Fruit fly (Drosophila melanogaster) whole organism, embryonic: Measurements from ENCODE around the gene eIF2alpha.
A peak's percentile ranks its signal among the peaks of the same experiment; 100 is the strongest.

Experiments
- Adf1 ChIP-seq: fragments of 200-800 bp; sonication (Bioruptor generic); IDR thresholded peaks from 2 replicates; pipeline ENCODE4 v1.3.6; 2022; ENCODE audit warnings: missing biosample characterization, missing genetic modification characterization
- Bteb2 ChIP-seq: fragments of 200-800 bp; sonication (Bioruptor generic); optimal IDR thresholded peaks from 2 replicates; lab custom pipeline; 2016; ENCODE audit warnings: missing biosample characterization, missing genetic modification characterization
- CG11093 ChIP-seq: fragments of 200-800 bp; sonication (Bioruptor generic); IDR thresholded peaks from 3 replicates; pipeline ENCODE4 v1.3.6; 2022; ENCODE audit warnings: missing biosample characterization, missing genetic modification characterization
- CG11696 ChIP-seq: fragments of 200-800 bp; sonication (Bioruptor generic); IDR thresholded peaks from 2 replicates; pipeline ENCODE4 v1.3.6; 2022; ENCODE audit warnings: missing biosample characterization, missing genetic modification characterization
- CG12104 ChIP-seq: fragments of 200-800 bp; sonication (Bioruptor generic); optimal IDR thresholded peaks from 3 replicates; lab custom pipeline; 2016; ENCODE audit warnings: missing biosample characterization, missing genetic modification characterization
- CG12744 ChIP-seq: fragments of 200-800 bp; sonication (Bioruptor generic); optimal IDR thresholded peaks from 2 replicates; lab custom pipeline; 2016; ENCODE audit warnings: missing biosample characterization, missing genetic modification characterization
- CG1529 ChIP-seq: fragments of 200-800 bp; sonication (Bioruptor generic); optimal IDR thresholded peaks from 3 replicates; lab custom pipeline; 2018; ENCODE audit warnings: missing biosample characterization, missing genetic modification characterization
- CG17186 ChIP-seq: fragments of 200-800 bp; sonication (Bioruptor generic); optimal IDR thresholded peaks from 3 replicates; lab custom pipeline; 2017; ENCODE audit warnings: missing biosample characterization, missing genetic modification reagents, missing genetic modification characterization
- CG1792 ChIP-seq: fragments of 200-800 bp; sonication (Bioruptor generic); optimal IDR thresholded peaks from 2 replicates; lab custom pipeline; 2016; ENCODE audit warnings: missing biosample characterization, missing genetic modification characterization
- CG30431 ChIP-seq: fragments of 200-800 bp; sonication (Bioruptor generic); optimal IDR thresholded peaks from 2 replicates; lab custom pipeline; 2017; ENCODE audit warnings: missing biosample characterization, missing genetic modification characterization
- CG3281 ChIP-seq: fragments of 200-800 bp; sonication (Bioruptor generic); optimal IDR thresholded peaks from 3 replicates; lab custom pipeline; 2017; ENCODE audit warnings: missing biosample characterization, mild to moderate bottlenecking, missing genetic modification characterization
- CG34422 ChIP-seq: fragments of 200-800 bp; sonication (Bioruptor generic); IDR thresholded peaks from 3 replicates; pipeline ENCODE4 v1.3.6; 2022; ENCODE audit warnings: missing biosample characterization, missing genetic modification characterization
- CG4404 ChIP-seq: fragments of 200-800 bp; sonication (Bioruptor generic); IDR thresholded peaks from 2 replicates; pipeline ENCODE4 v1.3.6; 2022; ENCODE audit warnings: missing biosample characterization, missing genetic modification characterization
- CG4854 ChIP-seq: fragments of 200-800 bp; sonication (Bioruptor generic); optimal IDR thresholded peaks from 2 replicates; lab custom pipeline; 2016; ENCODE audit warnings: missing biosample characterization, missing genetic modification characterization, inconsistent platforms
- CG6272 ChIP-seq: fragments of 200-800 bp; sonication (Bioruptor generic); IDR thresholded peaks from 2 replicates; pipeline ENCODE4 v1.3.6; 2022; ENCODE audit warnings: missing biosample characterization, missing genetic modification characterization
- CG8924 ChIP-seq: fragments of 200-800 bp; optimal IDR thresholded peaks from 3 replicates; lab custom pipeline; 2019; ENCODE audit warnings: missing biosample characterization, mild to moderate bottlenecking, missing genetic modification characterization, moderate library complexity
- CG9727 ChIP-seq: fragments of 200-800 bp; sonication (Bioruptor generic); optimal IDR thresholded peaks from 3 replicates; lab custom pipeline; 2017; ENCODE audit warnings: missing biosample characterization, mild to moderate bottlenecking, missing genetic modification characterization
- CG9797 ChIP-seq: fragments of 200-800 bp; sonication (Bioruptor generic); optimal IDR thresholded peaks from 3 replicates; lab custom pipeline; 2018; ENCODE audit warnings: missing biosample characterization, mild to moderate bottlenecking, missing genetic modification characterization
- CrebB ChIP-seq: fragments of 200-800 bp; sonication (Bioruptor generic); optimal IDR thresholded peaks from 3 replicates; lab custom pipeline; 2018; ENCODE audit warnings: missing biosample characterization, mild to moderate bottlenecking, missing genetic modification characterization
- Fer2 ChIP-seq: fragments of 200-800 bp; sonication (Bioruptor generic); optimal IDR thresholded peaks from 2 replicates; lab custom pipeline; 2018; ENCODE audit warnings: missing biosample characterization, mild to moderate bottlenecking, missing genetic modification characterization, moderate library complexity
- Hsf ChIP-seq: fragments of 200-800 bp; sonication (Bioruptor generic); optimal IDR thresholded peaks from 3 replicates; lab custom pipeline; 2016; ENCODE audit warnings: missing biosample characterization, missing genetic modification characterization
- Lhr ChIP-seq: fragments of 200-800 bp; sonication (Bioruptor generic); optimal IDR thresholded peaks from 3 replicates; lab custom pipeline; 2017; ENCODE audit warnings: mild to moderate bottlenecking, missing biosample characterization, missing genetic modification reagents, missing genetic modification characterization
- MBD-R2 ChIP-seq: fragments of 200-800 bp; sonication (Bioruptor generic); IDR thresholded peaks from 2 replicates; pipeline ENCODE4 v1.3.6; 2022; ENCODE audit warnings: missing biosample characterization, missing genetic modification characterization
- MESR4 ChIP-seq: fragments of 200-800 bp; sonication (Bioruptor generic); optimal IDR thresholded peaks from 2 replicates; lab custom pipeline; 2018; ENCODE audit warnings: missing biosample characterization, mild to moderate bottlenecking, missing genetic modification characterization, moderate library complexity
- Med ChIP-seq: fragments of 200-800 bp; sonication (Bioruptor generic); peaks from one replicate; lab custom pipeline; 2016; ENCODE audit warnings: missing biosample characterization, missing genetic modification characterization, mild to moderate bottlenecking, inconsistent platforms, moderate library complexity
- Myb ChIP-seq: fragments of 200-800 bp; sonication (Bioruptor generic); optimal IDR thresholded peaks from 2 replicates; lab custom pipeline; 2016; ENCODE audit warnings: missing biosample characterization, missing genetic modification characterization
- Ravus ChIP-seq: fragments of 200-800 bp; sonication (Bioruptor generic); IDR thresholded peaks from 2 replicates; pipeline ENCODE4 v1.3.6; 2022; ENCODE audit warnings: missing biosample characterization, missing genetic modification characterization
- Sry-β ChIP-seq: fragments of 200-800 bp; sonication (Bioruptor generic); optimal IDR thresholded peaks from 2 replicates; lab custom pipeline; 2018; ENCODE audit warnings: missing biosample characterization, mild to moderate bottlenecking, missing genetic modification characterization, moderate library complexity
- ash1 ChIP-seq: fragments of 200-800 bp; sonication (Bioruptor generic); optimal IDR thresholded peaks from 2 replicates; lab custom pipeline; 2018; ENCODE audit warnings: missing biosample characterization, mild to moderate bottlenecking, missing genetic modification characterization
- az2 ChIP-seq: fragments of 200-800 bp; sonication (Bioruptor generic); optimal IDR thresholded peaks from 3 replicates; lab custom pipeline; 2016; ENCODE audit warnings: missing biosample characterization, missing genetic modification characterization
- cas ChIP-seq: fragments of 200-800 bp; sonication (Bioruptor generic); IDR thresholded peaks from 2 replicates; pipeline ENCODE4 v1.3.6; 2022; ENCODE audit warnings: missing biosample characterization, missing genetic modification characterization
- dimm ChIP-seq: fragments of 200-800 bp; sonication (Bioruptor generic); IDR thresholded peaks from 2 replicates; pipeline ENCODE4 v1.3.6; 2022; ENCODE audit warnings: missing biosample characterization, missing genetic modification characterization
- eve ChIP-seq, 2 experiments: fragments of >200 bp; optimal IDR thresholded peaks; 2 replicates each; lab custom pipeline; 2017; ENCODE audit warnings: missing biosample characterization in 2 of 2, missing genetic modification characterization in 2 of 2
- exex ChIP-seq: fragments of 200-800 bp; sonication (Bioruptor generic); optimal IDR thresholded peaks from 4 replicates; lab custom pipeline; 2018; ENCODE audit warnings: missing biosample characterization, mild to moderate bottlenecking, missing genetic modification characterization, moderate library complexity
- fd3F ChIP-seq: fragments of 200-800 bp; sonication (Bioruptor generic); optimal IDR thresholded peaks from 2 replicates; lab custom pipeline; 2018; ENCODE audit warnings: missing biosample characterization, mild to moderate bottlenecking, missing genetic modification characterization, moderate library complexity
- fu2 ChIP-seq: fragments of 200-800 bp; sonication (Bioruptor generic); optimal IDR thresholded peaks from 2 replicates; lab custom pipeline; 2016; ENCODE audit warnings: missing biosample characterization, missing genetic modification characterization
- gsb ChIP-seq: fragments of 200-800 bp; sonication (Bioruptor generic); IDR thresholded peaks from 2 replicates; pipeline ENCODE4 v1.3.6; 2022; ENCODE audit warnings: missing biosample characterization, missing genetic modification characterization
- inv ChIP-seq: fragments of 200-800 bp; sonication (Bioruptor generic); IDR thresholded peaks from 2 replicates; pipeline ENCODE4 v1.3.6; 2022; ENCODE audit warnings: missing biosample characterization, missing genetic modification characterization; ENCODE audit not compliant: partially characterized antibody
- luna ChIP-seq: fragments of 200-800 bp; sonication (Bioruptor generic); optimal IDR thresholded peaks from 2 replicates; lab custom pipeline; 2016; ENCODE audit warnings: missing biosample characterization, missing genetic modification characterization
- nerfin-2 ChIP-seq: fragments of 200-800 bp; sonication (Bioruptor generic); IDR thresholded peaks from 2 replicates; pipeline ENCODE4 v1.3.6; 2022; ENCODE audit warnings: missing biosample characterization, missing genetic modification characterization; ENCODE audit not compliant: partially characterized antibody
- nmo ChIP-seq: fragments of 200-800 bp; sonication (Bioruptor generic); optimal IDR thresholded peaks from 2 replicates; lab custom pipeline; 2018; ENCODE audit warnings: missing biosample characterization, mild to moderate bottlenecking, missing genetic modification characterization, moderate library complexity
- onecut ChIP-seq: fragments of 200-800 bp; sonication (Bioruptor generic); IDR thresholded peaks from 2 replicates; pipeline ENCODE4 v1.3.6; 2022; ENCODE audit warnings: missing biosample characterization, missing genetic modification characterization
- phol ChIP-seq: fragments of 200-800 bp; sonication (Bioruptor generic); optimal IDR thresholded peaks from 3 replicates; lab custom pipeline; 2018; ENCODE audit warnings: missing biosample characterization, mild to moderate bottlenecking, missing genetic modification characterization, moderate library complexity
- ranshi ChIP-seq: fragments of 200-800 bp; sonication (Bioruptor generic); IDR thresholded peaks from 2 replicates; pipeline ENCODE4 v1.3.6; 2022; ENCODE audit warnings: missing biosample characterization, missing genetic modification characterization
- sc ChIP-seq, 3 experiments: fragments of >200 bp in 2 of 3; fragments of 200-800 bp in 1 of 3; sonication (Bioruptor generic) in 1 of 3; optimal IDR thresholded peaks; 2 replicates in 2 of 3; 3 replicates in 1 of 3; lab custom pipeline; 2017; ENCODE audit warnings: mild to moderate bottlenecking in 1 of 3, missing biosample characterization in 1 of 3, missing genetic modification characterization in 1 of 3, missing genetic modification reagents in 1 of 3
- schlank ChIP-seq: fragments of 200-800 bp; sonication (Bioruptor generic); optimal IDR thresholded peaks from 2 replicates; lab custom pipeline; 2018; ENCODE audit warnings: missing biosample characterization, mild to moderate bottlenecking, missing genetic modification characterization
- sens ChIP-seq: fragments of 200-800 bp; sonication (Bioruptor generic); peaks from one replicate; lab custom pipeline; 2016; ENCODE audit warnings: missing biosample characterization, missing genetic modification characterization
- tap ChIP-seq: fragments of 200-800 bp; optimal IDR thresholded peaks from 3 replicates; lab custom pipeline; 2019; ENCODE audit warnings: missing biosample characterization, mild to moderate bottlenecking, missing genetic modification characterization, moderate library complexity
- tin ChIP-seq: fragments of 200-800 bp; sonication (Bioruptor generic); optimal IDR thresholded peaks from 3 replicates; lab custom pipeline; 2016; ENCODE audit warnings: missing biosample characterization, missing genetic modification characterization
- tx ChIP-seq: fragments of 200-800 bp; sonication (Bioruptor generic); optimal IDR thresholded peaks from 2 replicates; lab custom pipeline; 2016; ENCODE audit warnings: missing biosample characterization, missing genetic modification characterization
- z ChIP-seq: fragments of 200-800 bp; sonication (Bioruptor generic); IDR thresholded peaks from 3 replicates; pipeline ENCODE4 v1.3.6; 2022; ENCODE audit warnings: missing biosample characterization, missing genetic modification characterization
- zfh1 ChIP-seq: fragments of 200-800 bp; sonication (Bioruptor generic); IDR thresholded peaks from 3 replicates; pipeline ENCODE4 v1.3.6; 2022; ENCODE audit warnings: missing biosample characterization, missing genetic modification characterization

The eIF2alpha gene

DNA sequence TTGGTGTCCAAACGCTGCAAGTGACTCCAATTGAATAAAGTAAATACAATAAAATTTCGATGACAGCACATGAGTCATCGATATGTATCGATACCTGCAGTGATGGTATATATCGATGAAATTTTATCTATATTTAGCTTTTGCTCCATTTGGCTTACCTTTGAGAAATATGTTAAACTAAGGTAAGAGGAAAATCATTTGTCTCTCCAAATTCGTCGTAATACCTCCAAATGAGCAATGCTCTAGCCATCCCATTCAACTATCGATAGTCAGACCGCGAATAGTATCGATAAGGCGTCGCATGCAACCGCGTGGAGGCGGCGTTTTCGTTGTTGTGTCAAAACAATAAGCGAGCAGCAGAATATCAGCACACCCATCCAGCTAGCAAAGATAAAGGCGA is 5.5 kb downstream of the eIF2alpha start, which contains the start of the genes Cdc50 and rngo (continued):
- no peak for TF ChIP-seq CG11093 (GFP tag; lab: Robert Waterston, UW)
- TF ChIP-seq Lhr = no peak
- TF ChIP-seq CG6272 (GFP tag; lab: Robert Waterston, UW) = peak; percentile 27; the same call in 1 of the 2 replicates
- TF ChIP-seq Fer2 = no peak
- TF ChIP-seq CG1792 (GFP tag; lab: Kevin White, UChicago) = no peak
- no peak for TF ChIP-seq Ravus (GFP tag; lab: Robert Waterston, UW)
- no peak for TF ChIP-seq ranshi (GFP tag; lab: Robert Waterston, UW)
- peak; percentile 86 for TF ChIP-seq Med
- no peak for TF ChIP-seq cas (GFP tag; lab: Robert Waterston, UW)
- no peak for TF ChIP-seq eve (GFP tag; optimal IDR thresholded peaks at IDR 0.05; lab: Kevin White, UChicago)
- peak; percentile 96 for TF ChIP-seq nerfin-2 (GFP tag; lab: Robert Waterston, UW)
- 0 out of 3 replicates have a peak, but pooled peaks have one; percentile 25 for TF ChIP-seq CG34422 (GFP tag; lab: Robert Waterston, UW)
- no peak for TF ChIP-seq z (GFP tag; lab: Robert Waterston, UW)
- TF ChIP-seq phol = peak; percentile 60
- no peak for TF ChIP-seq fu2
- TF ChIP-seq CG12104 (GFP tag; lab: Kevin White, UChicago) = peak; percentile 1
- TF ChIP-seq sens (GFP tag; lab: Kevin White, UChicago) = peak; percentile 93
- TF ChIP-seq Adf1 (GFP tag; lab: Robert Waterston, UW) = 0 out of 2 replicates have a peak, but pooled peaks have one; percentile 27
- TF ChIP-seq CG4854 (GFP tag; lab: Kevin White, UChicago) = no peak
- no peak for TF ChIP-seq zfh1 (GFP tag; lab: Robert Waterston, UW)
- TF ChIP-seq CG3281 = peak; percentile 33
- TF ChIP-seq Myb (GFP tag; lab: Kevin White, UChicago) = peak; percentile 45
- no peak for TF ChIP-seq schlank (tag; lab: Kevin White, UChicago)
- TF ChIP-seq fd3F = no peak
- TF ChIP-seq CG30431 (GFP tag; lab: Kevin White, UChicago) = no peak
- peak; percentile 56 for TF ChIP-seq CG9797 (GFP tag; lab: Kevin White, UChicago)
- TF ChIP-seq CG9727 (GFP tag; lab: Kevin White, UChicago) = no peak
- no peak for TF ChIP-seq CG1529 (GFP tag; lab: Kevin White, UChicago)
- no peak for TF ChIP-seq CG4404
- no peak for TF ChIP-seq Bteb2 (GFP tag; lab: Kevin White, UChicago)
- no peak for TF ChIP-seq gsb (GFP tag; lab: Robert Waterston, UW)
- peak; percentile 48 for TF ChIP-seq MBD-R2 (GFP tag; lab: Robert Waterston, UW)
- peak; percentile 15 for TF ChIP-seq MESR4 (GFP tag; lab: Kevin White, UChicago)
- no peak for TF ChIP-seq sc (optimal IDR thresholded peaks at IDR 0.05; lab: Kevin White, UChicago)
- TF ChIP-seq sc (GFP tag; optimal IDR thresholded peaks at IDR 0.05; lab: Kevin White, UChicago) = no peak
- TF ChIP-seq CG17186 = peak; percentile 79
- peak; percentile 13 for TF ChIP-seq CG8924 (tag; lab: Kevin White, UChicago)
- peak; percentile 1 for TF ChIP-seq luna
- peak; percentile 39 for TF ChIP-seq CG12744 (GFP tag; lab: Kevin White, UChicago)
- no peak for TF ChIP-seq tin
- no peak for TF ChIP-seq CG11696 (GFP tag; lab: Robert Waterston, UW)
- peak; percentile 4 for TF ChIP-seq exex (tag; lab: Kevin White, UChicago)
- TF ChIP-seq CrebB (tag; lab: Kevin White, UChicago) = peak; percentile 32
- TF ChIP-seq inv (GFP tag; lab: Robert Waterston, UW) = peak; percentile 96
- TF ChIP-seq Hsf = peak; percentile 29
- peak; percentile 6 for TF ChIP-seq tx (GFP tag; lab: Kevin White, UChicago)
- no peak for TF ChIP-seq onecut (GFP tag; lab: Robert Waterston, UW)
- no peak for TF ChIP-seq Sry-β (GFP tag; lab: Kevin White, UChicago)
- TF ChIP-seq nmo (GFP tag; lab: Kevin White, UChicago) = peak; percentile 72
- TF ChIP-seq ash1 (GFP tag; lab: Kevin White, UChicago) = no peak
- no peak for TF ChIP-seq tap (tag; lab: Kevin White, UChicago)
- no peak for TF ChIP-seq az2 (GFP tag; lab: Kevin White, UChicago)
- no peak for TF ChIP-seq dimm (GFP tag; lab: Robert Waterston, UW)
